Fruit fly (Drosophila melanogaster) Kc167 (cell line): Measurements from ENCODE around the gene ncm.

Experiments
- Myc ChIP-seq: fragments of >200 bp; optimal IDR thresholded peaks from 2 replicates; lab custom pipeline; 2017; ENCODE audit warnings: missing external identifiers
- Sin3A ChIP-seq: fragments of >200 bp; optimal IDR thresholded peaks from 2 replicates; lab custom pipeline; 2018; ENCODE audit warnings: missing external identifiers
- h ChIP-seq: fragments of >200 bp; optimal IDR thresholded peaks from 3 replicates; lab custom pipeline; 2018; ENCODE audit warnings: missing external identifiers

DNA sequence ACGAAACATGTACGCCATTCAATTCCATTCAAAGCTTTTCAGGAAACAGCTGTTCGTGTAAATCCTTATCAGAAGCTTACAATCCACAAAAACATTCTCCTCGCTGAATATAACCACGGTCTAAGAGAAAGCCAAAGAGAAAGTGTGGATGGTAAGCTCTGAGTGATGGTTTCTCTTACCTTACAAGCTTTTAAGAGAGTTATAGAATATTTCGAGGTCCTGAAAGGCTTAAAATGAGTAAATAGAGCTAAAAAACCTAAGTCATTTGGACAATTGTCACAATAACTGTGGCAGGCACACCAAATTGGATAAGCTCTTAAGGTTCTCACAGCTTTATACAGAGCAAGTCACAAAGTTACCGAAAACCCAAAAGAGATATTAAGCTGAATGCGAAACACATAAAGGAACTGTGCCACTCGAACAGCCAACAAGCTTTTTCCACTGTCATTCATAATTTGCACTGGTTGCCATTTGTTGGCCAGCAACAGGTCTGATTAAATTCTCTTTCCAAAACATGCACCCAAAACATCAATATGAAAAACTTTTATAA is 53.4 kb downstream of the ncm start:
- TF ChIP-seq Myc (lab: Kevin White, UChicago) (no peak), h (lab: Kevin White, UChicago) (no peak), Sin3A (lab: Kevin White, UChicago) (no peak)
